Fruit fly (Drosophila melanogaster) whole organism, embryonic: ENCODE results near the gene CG14252.

Source experiments
- Abd-B ChIP-seq: fragments of 200-800 bp; sonication (Bioruptor generic); optimal IDR thresholded peaks from 2 replicates; lab custom pipeline; 2018; ENCODE audit warnings: missing biosample characterization, mild to moderate bottlenecking, missing genetic modification characterization, moderate library complexity
- Adf1 ChIP-seq: fragments of 200-800 bp; sonication (Bioruptor generic); IDR thresholded peaks from 2 replicates; pipeline ENCODE4 v1.3.6; 2022; ENCODE audit warnings: missing biosample characterization, missing genetic modification characterization
- Antp ChIP-seq: fragments of 200-800 bp; sonication (Bioruptor generic); optimal IDR thresholded peaks from 3 replicates; lab custom pipeline; 2016; ENCODE audit warnings: missing biosample characterization, missing genetic modification characterization
- B-H2 ChIP-seq: fragments of 200-800 bp; sonication (Bioruptor generic); optimal IDR thresholded peaks from 2 replicates; lab custom pipeline; 2018; ENCODE audit warnings: missing biosample characterization, mild to moderate bottlenecking, missing genetic modification characterization
- Bgb ChIP-seq: fragments of 200-800 bp; sonication (Bioruptor generic); IDR thresholded peaks from 2 replicates; pipeline ENCODE4 v1.3.6; 2022; ENCODE audit warnings: missing biosample characterization, missing genetic modification characterization; ENCODE audit not compliant: partially characterized antibody
- CG10209 ChIP-seq: fragments of 200-800 bp; sonication (Bioruptor generic); optimal IDR thresholded peaks from 3 replicates; lab custom pipeline; 2017; ENCODE audit warnings: missing biosample characterization, mild to moderate bottlenecking, missing genetic modification characterization, missing genetic modification reagents
- CG10366 ChIP-seq: fragments of 200-800 bp; sonication (Bioruptor generic); IDR thresholded peaks from 2 replicates; pipeline ENCODE4 v1.3.6; 2022; ENCODE audit warnings: missing biosample characterization, missing genetic modification characterization
- CG11247 ChIP-seq: fragments of 200-800 bp; sonication (Bioruptor generic); IDR thresholded peaks from 2 replicates; pipeline ENCODE4 v1.3.6; 2022; ENCODE audit warnings: missing biosample characterization, missing genetic modification characterization
- CG13894 ChIP-seq: fragments of 200-800 bp; sonication (Bioruptor generic); optimal IDR thresholded peaks from 3 replicates; lab custom pipeline; 2018; ENCODE audit warnings: missing biosample characterization, mild to moderate bottlenecking, missing genetic modification characterization, moderate library complexity
- CG15514 ChIP-seq: fragments of 200-800 bp; sonication (Bioruptor generic); optimal IDR thresholded peaks from 3 replicates; lab custom pipeline; 2017; ENCODE audit warnings: missing biosample characterization, missing genetic modification characterization, mild to moderate bottlenecking, moderate library complexity, missing genetic modification reagents
- CG15696 ChIP-seq: fragments of 200-800 bp; sonication (Bioruptor generic); optimal IDR thresholded peaks from 2 replicates; lab custom pipeline; 2019; ENCODE audit warnings: missing biosample characterization, mild to moderate bottlenecking, missing genetic modification characterization, moderate library complexity
- CG16863 ChIP-seq: fragments of 200-800 bp; sonication (Bioruptor generic); optimal IDR thresholded peaks from 3 replicates; lab custom pipeline; 2016; ENCODE audit warnings: missing biosample characterization, missing genetic modification characterization
- CG17568 ChIP-seq: fragments of 200-800 bp; sonication (Bioruptor generic); optimal IDR thresholded peaks from 2 replicates; lab custom pipeline; 2018; ENCODE audit warnings: missing biosample characterization, mild to moderate bottlenecking, missing genetic modification characterization, moderate library complexity
- CG3065 ChIP-seq: fragments of 200-800 bp; sonication (Bioruptor generic); optimal IDR thresholded peaks from 2 replicates; lab custom pipeline; 2016; ENCODE audit warnings: missing biosample characterization, missing genetic modification characterization
- CG31441 ChIP-seq: fragments of 200-800 bp; sonication (Bioruptor generic); IDR thresholded peaks from 2 replicates; pipeline ENCODE4 v1.3.6; 2022; ENCODE audit warnings: missing biosample characterization, missing genetic modification characterization
- CG32532 ChIP-seq: fragments of 200-800 bp; sonication (Bioruptor generic); IDR thresholded peaks from 2 replicates; pipeline ENCODE4 v1.3.6; 2022; ENCODE audit warnings: missing biosample characterization, missing genetic modification characterization
- CG4328 ChIP-seq: fragments of 200-800 bp; sonication (Bioruptor generic); optimal IDR thresholded peaks from 3 replicates; lab custom pipeline; 2017; ENCODE audit warnings: missing biosample characterization, missing genetic modification reagents, missing genetic modification characterization
- CG4404 ChIP-seq: fragments of 200-800 bp; sonication (Bioruptor generic); IDR thresholded peaks from 2 replicates; pipeline ENCODE4 v1.3.6; 2022; ENCODE audit warnings: missing biosample characterization, missing genetic modification characterization
- CG4854 ChIP-seq: fragments of 200-800 bp; sonication (Bioruptor generic); optimal IDR thresholded peaks from 2 replicates; lab custom pipeline; 2016; ENCODE audit warnings: missing biosample characterization, missing genetic modification characterization, inconsistent platforms
- CG6813 ChIP-seq: fragments of 200-800 bp; sonication (Bioruptor generic); optimal IDR thresholded peaks from 2 replicates; lab custom pipeline; 2017; ENCODE audit warnings: missing biosample characterization, missing genetic modification characterization, mild to moderate bottlenecking, moderate library complexity, missing genetic modification reagents
- CG6854 ChIP-seq: fragments of 200-800 bp; sonication (Bioruptor generic); optimal IDR thresholded peaks from 3 replicates; lab custom pipeline; 2017; ENCODE audit warnings: missing biosample characterization, mild to moderate bottlenecking, missing genetic modification characterization
- CG7839 ChIP-seq: fragments of 200-800 bp; sonication (Bioruptor generic); optimal IDR thresholded peaks from 3 replicates; lab custom pipeline; 2018; ENCODE audit warnings: missing biosample characterization, mild to moderate bottlenecking, missing genetic modification characterization, moderate library complexity
- CG8944 ChIP-seq: fragments of 200-800 bp; sonication (Bioruptor generic); optimal IDR thresholded peaks from 3 replicates; lab custom pipeline; 2016; ENCODE audit warnings: missing biosample characterization, missing genetic modification characterization
- D ChIP-seq, 2 experiments: fragments of 200-800 bp in 1 of 2; fragments of >200 bp in 1 of 2; sonication (Bioruptor generic) in 1 of 2; optimal IDR thresholded peaks; 2 replicates in 1 of 2; 3 replicates in 1 of 2; lab custom pipeline; 2017; ENCODE audit warnings: mild to moderate bottlenecking in 1 of 2, missing biosample characterization in 1 of 2, missing genetic modification characterization in 1 of 2, missing genetic modification reagents in 1 of 2
- D19A ChIP-seq: fragments of 200-800 bp; optimal IDR thresholded peaks from 3 replicates; lab custom pipeline; 2019; ENCODE audit warnings: missing biosample characterization, mild to moderate bottlenecking, missing genetic modification characterization, moderate library complexity
- H2.0 ChIP-seq: fragments of 200-800 bp; sonication (Bioruptor generic); IDR thresholded peaks from 2 replicates; pipeline ENCODE4 v1.3.6; 2022; ENCODE audit warnings: missing biosample characterization, missing genetic modification characterization
- HHEX ChIP-seq: fragments of 200-800 bp; sonication (Bioruptor generic); optimal IDR thresholded peaks from 3 replicates; lab custom pipeline; 2017; ENCODE audit warnings: missing biosample characterization, mild to moderate bottlenecking, missing genetic modification characterization, missing genetic modification reagents
- Hand ChIP-seq: fragments of 200-800 bp; sonication (Bioruptor generic); optimal IDR thresholded peaks from 2 replicates; lab custom pipeline; 2017; ENCODE audit warnings: mild to moderate bottlenecking, missing biosample characterization, missing genetic modification reagents, missing genetic modification characterization
- MBD-R2 ChIP-seq: fragments of 200-800 bp; sonication (Bioruptor generic); IDR thresholded peaks from 2 replicates; pipeline ENCODE4 v1.3.6; 2022; ENCODE audit warnings: missing biosample characterization, missing genetic modification characterization
- Med ChIP-seq: fragments of 200-800 bp; sonication (Bioruptor generic); peaks from one replicate; lab custom pipeline; 2016; ENCODE audit warnings: missing biosample characterization, missing genetic modification characterization, mild to moderate bottlenecking, inconsistent platforms, moderate library complexity
- NC2α ChIP-seq: fragments of 200-800 bp; sonication (Bioruptor generic); optimal IDR thresholded peaks from 2 replicates; lab custom pipeline; 2016; ENCODE audit warnings: missing biosample characterization, missing genetic modification characterization
- Nf-YB ChIP-seq: fragments of 200-800 bp; sonication (Bioruptor generic); optimal IDR thresholded peaks from 3 replicates; lab custom pipeline; 2019; ENCODE audit warnings: missing biosample characterization, mild to moderate bottlenecking, missing genetic modification characterization, moderate library complexity
- Spps ChIP-seq: fragments of 200-800 bp; sonication (Bioruptor generic); optimal IDR thresholded peaks from 2 replicates; lab custom pipeline; 2018; ENCODE audit warnings: missing biosample characterization, mild to moderate bottlenecking, missing genetic modification characterization
- Taf1 ChIP-seq: fragments of 200-800 bp; sonication (Bioruptor generic); IDR thresholded peaks from 2 replicates; pipeline ENCODE4 v1.3.6; 2022; ENCODE audit warnings: missing biosample characterization, missing genetic modification characterization
- Vsx1 ChIP-seq: fragments of 200-800 bp; sonication (Bioruptor generic); optimal IDR thresholded peaks from 2 replicates; lab custom pipeline; 2017; ENCODE audit warnings: missing biosample characterization, mild to moderate bottlenecking, missing genetic modification characterization, missing genetic modification reagents
- bcd ChIP-seq: fragments of 200-800 bp; sonication (Bioruptor generic); optimal IDR thresholded peaks from 2 replicates; lab custom pipeline; 2017; ENCODE audit warnings: missing biosample characterization, mild to moderate bottlenecking, missing genetic modification characterization
- bsh ChIP-seq, 2 experiments: fragments of 200-800 bp; sonication (Bioruptor generic); optimal IDR thresholded peaks; 2 replicates each; lab custom pipeline; 2017 to 2018; ENCODE audit warnings: mild to moderate bottlenecking in 2 of 2, missing biosample characterization in 2 of 2, missing genetic modification characterization in 2 of 2, moderate library complexity in 1 of 2
- cad ChIP-seq: fragments of >200 bp; optimal IDR thresholded peaks from 2 replicates; lab custom pipeline; 2017; ENCODE audit warnings: missing biosample characterization, missing genetic modification characterization
- chif ChIP-seq, 2 experiments: fragments of 200-800 bp; sonication (Bioruptor generic); optimal IDR thresholded peaks; 3 replicates each; lab custom pipeline; 2016; ENCODE audit warnings: missing biosample characterization in 2 of 2, missing genetic modification characterization in 2 of 2
- ci ChIP-seq: fragments of 200-800 bp; sonication (Bioruptor generic); IDR thresholded peaks from 3 replicates; pipeline ENCODE4 v1.3.6; 2022; ENCODE audit warnings: missing biosample characterization, missing genetic modification characterization
- corto ChIP-seq: fragments of 200-800 bp; sonication (Bioruptor generic); optimal IDR thresholded peaks from 2 replicates; lab custom pipeline; 2016; ENCODE audit warnings: missing biosample characterization, mild to moderate bottlenecking, missing genetic modification characterization, moderate library complexity
- hb ChIP-seq: fragments of 200-800 bp; sonication (Bioruptor generic); IDR thresholded peaks from 3 replicates; pipeline ENCODE4 v1.3.6; 2022; ENCODE audit warnings: missing biosample characterization, missing genetic modification characterization; ENCODE audit not compliant: partially characterized antibody
- her ChIP-seq: fragments of 200-800 bp; sonication (Bioruptor generic); optimal IDR thresholded peaks from 2 replicates; lab custom pipeline; 2016; ENCODE audit warnings: missing biosample characterization, missing genetic modification characterization
- ken ChIP-seq: fragments of 200-800 bp; sonication (Bioruptor generic); IDR thresholded peaks from 3 replicates; pipeline ENCODE4 v1.3.6; 2022; ENCODE audit warnings: missing biosample characterization, missing genetic modification characterization
- lbe ChIP-seq: fragments of 200-800 bp; sonication (Bioruptor generic); optimal IDR thresholded peaks from 2 replicates; lab custom pipeline; 2016; ENCODE audit warnings: missing biosample characterization, mild to moderate bottlenecking, missing genetic modification characterization
- nmo ChIP-seq: fragments of 200-800 bp; sonication (Bioruptor generic); optimal IDR thresholded peaks from 2 replicates; lab custom pipeline; 2018; ENCODE audit warnings: missing biosample characterization, mild to moderate bottlenecking, missing genetic modification characterization, moderate library complexity
- peb ChIP-seq: fragments of 200-800 bp; sonication (Bioruptor generic); IDR thresholded peaks from 2 replicates; pipeline ENCODE4 v1.3.6; 2022; ENCODE audit warnings: missing biosample characterization, missing genetic modification characterization
- sim ChIP-seq: fragments of 200-800 bp; sonication (Bioruptor generic); IDR thresholded peaks from 2 replicates; pipeline ENCODE4 v1.3.6; 2022; ENCODE audit warnings: missing biosample characterization, missing genetic modification characterization
- stc ChIP-seq: fragments of 200-800 bp; sonication (Bioruptor generic); IDR thresholded peaks from 2 replicates; pipeline ENCODE4 v1.3.6; 2022; ENCODE audit warnings: missing biosample characterization, missing genetic modification characterization
- usp ChIP-seq: fragments of >200 bp; optimal IDR thresholded peaks from 2 replicates; lab custom pipeline; 2017; ENCODE audit warnings: missing biosample characterization, missing genetic modification characterization

The CG14252 gene

dm6 chr3R:26923830-26924333 lies 21.5 kb upstream of the CG14252 start (continued):
- TF ChIP-seq Hand (GFP tag; lab: Kevin White, UChicago) (no peak), CG4404 (GFP tag; lab: Robert Waterston, UW) (no peak), CG15514 (peak; percentile 29), lbe (GFP tag; lab: Kevin White, UChicago) (peak; percentile 44), bcd (GFP tag; lab: Kevin White, UChicago) (peak; percentile 48), Med (GFP tag; lab: Kevin White, UChicago) (peak; percentile 78), CG11247 (GFP tag; lab: Robert Waterston, UW) (no peak), Nf-YB (no peak), bsh (GFP tag; optimal IDR thresholded peaks at IDR 0.05; lab: Kevin White, UChicago) (peak in 1 of 2 experiments; percentile 27), Vsx1 (GFP tag; lab: Kevin White, UChicago) (peak; percentile 66), H2.0 (GFP tag; lab: Robert Waterston, UW) (no peak), hb (GFP tag; lab: Robert Waterston, UW) (no peak), CG15696 (peak; percentile 33), ci (GFP tag; lab: Robert Waterston, UW) (0 out of 3 replicates have a peak, but pooled peaks have one; percentile 36), MBD-R2 (GFP tag; lab: Robert Waterston, UW) (no peak), sim (GFP tag; lab: Robert Waterston, UW) (peak; percentile 51; the same call in 1 of the 2 replicates), nmo (peak; percentile 50), CG6854 (GFP tag; lab: Kevin White, UChicago) (peak; percentile 56), CG7839 (peak; percentile 68), CG10366 (no peak), CG17568 (peak; percentile 53), Adf1 (GFP tag; lab: Robert Waterston, UW) (no peak), CG32532 (GFP tag; lab: Robert Waterston, UW) (peak; percentile 31; the same call in 1 of the 2 replicates), chif (GFP tag; optimal IDR thresholded peaks at IDR 0.05; lab: Kevin White, UChicago) (peak in 1 of 2 experiments; percentile 7), CG4854 (GFP tag; lab: Kevin White, UChicago) (peak; percentile 40), CG6813 (GFP tag; lab: Kevin White, UChicago) (peak; percentile 76), Antp (GFP tag; lab: Kevin White, UChicago) (no peak), CG31441 (GFP tag; lab: Robert Waterston, UW) (peak; percentile 48), ken (no peak), Spps (tag; lab: Kevin White, UChicago) (no peak), cad (GFP tag; lab: Kevin White, UChicago) (no peak), NC2α (GFP tag; lab: Kevin White, UChicago) (no peak), CG3065 (GFP tag; lab: Kevin White, UChicago) (no peak), CG10209 (peak; percentile 29), her (GFP tag; lab: Kevin White, UChicago) (no peak), D (optimal IDR thresholded peaks at IDR 0.05; lab: Kevin White, UChicago) (no peak), D (GFP tag; optimal IDR thresholded peaks at IDR 0.05; lab: Kevin White, UChicago) (peak; percentile 20), Taf1 (GFP tag; lab: Robert Waterston, UW) (no peak), D19A (tag; lab: Kevin White, UChicago) (no peak), Bgb (GFP tag; lab: Robert Waterston, UW) (no peak), B-H2 (GFP tag; lab: Kevin White, UChicago) (no peak), HHEX (GFP tag; lab: Kevin White, UChicago) (peak; percentile 69), stc (GFP tag; lab: Robert Waterston, UW) (0 out of 2 replicates have a peak, but pooled peaks have one; percentile 5), CG16863 (GFP tag; lab: Kevin White, UChicago) (no peak), CG13894 (tag; lab: Kevin White, UChicago) (no peak), CG8944 (GFP tag; lab: Kevin White, UChicago) (no peak), usp (GFP tag; lab: Kevin White, UChicago) (no peak), corto (GFP tag; lab: Kevin White, UChicago) (no peak), peb (GFP tag; lab: Robert Waterston, UW) (no peak), CG4328 (GFP tag; lab: Kevin White, UChicago) (peak; percentile 46), Abd-B (peak; percentile 53)
